Worm (Caenorhabditis elegans): ENCODE data around the gene natc-2.

Gene natc-2

DNA sequence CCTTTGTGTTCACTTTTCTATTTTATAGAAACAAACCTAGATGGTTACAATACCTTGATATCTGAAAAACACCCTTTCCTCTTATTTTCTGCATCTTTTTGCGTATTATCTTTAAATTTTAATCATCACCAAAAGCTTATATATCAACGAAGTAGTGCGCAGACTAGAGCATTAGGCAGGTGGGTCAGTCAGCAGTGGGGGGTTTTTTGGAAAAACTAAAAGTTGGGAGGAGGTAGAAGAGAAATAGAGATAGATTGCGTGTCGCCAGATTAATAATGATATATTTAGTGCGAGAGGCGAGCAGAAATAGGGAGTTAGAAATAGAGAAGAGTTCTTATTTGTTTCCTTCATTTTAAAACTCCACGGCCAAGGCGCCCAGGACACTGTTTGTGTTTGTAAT lies 27.4 kb downstream of the natc-2 start:
- TF ChIP-seq lin-40 (tag; optimal IDR thresholded peaks at IDR 0.05) (no peak), repo-1 (tag; optimal IDR thresholded peaks at IDR 0.05) (no peak), ekl-4 (GFP tag; IDR thresholded peaks at IDR 0.05) (no peak), bed-2 (GFP tag; IDR thresholded peaks at IDR 0.05) (no peak), hlh-12 (tag; optimal IDR thresholded peaks at IDR 0.05) (no peak), F10E7.11 (tag; optimal IDR thresholded peaks at IDR 0.05) (no peak), nhr-90 (tag; optimal IDR thresholded peaks at IDR 0.05) (no peak), F23B12.7 (tag; optimal IDR thresholded peaks at IDR 0.05; ENCODE audit: insufficient read depth) (no peak), dox-1 (GFP tag; IDR thresholded peaks at IDR 0.05) (no peak), B0035.1 (tag; optimal IDR thresholded peaks at IDR 0.05) (no peak), attf-3 (GFP tag; conservative IDR thresholded peaks at IDR 0.05) (no peak), mel-28 (tag; optimal IDR thresholded peaks at IDR 0.05; ENCODE audit: borderline replicate concordance) (no peak), efl-1 (GFP tag; optimal IDR thresholded peaks at IDR 0.05) (no peak), sea-2 (GFP tag; IDR thresholded peaks at IDR 0.05) (no peak), B0261.1 (tag; optimal IDR thresholded peaks at IDR 0.05) (no peak), nhr-80 (tag; optimal IDR thresholded peaks at IDR 0.05) (no peak), egl-18 (GFP tag; IDR thresholded peaks at IDR 0.05) (no peak), attf-5 (GFP tag; optimal IDR thresholded peaks at IDR 0.05) (no peak)

DNA sequence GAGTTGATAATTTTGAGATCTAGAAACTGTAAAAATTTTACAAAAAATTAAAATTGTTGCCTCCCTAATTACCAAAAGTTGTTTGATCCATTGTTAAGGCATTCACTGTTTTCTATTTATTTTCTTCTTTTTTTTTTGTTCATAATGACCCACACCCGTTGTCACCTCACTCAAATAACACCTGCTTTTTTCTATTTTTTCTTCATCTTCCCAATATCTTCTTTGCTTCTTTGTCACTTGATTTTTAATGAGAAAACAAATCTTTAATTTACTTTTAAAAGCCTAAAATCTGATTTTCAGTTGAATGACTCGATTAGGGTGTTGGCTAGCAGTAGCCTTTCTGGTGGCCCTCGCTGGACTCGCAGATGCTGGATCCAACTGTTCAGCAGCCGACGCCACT lies 29.5 kb downstream of the natc-2 start, which contains the start of gene ncx-2:
Gene ncx-2, plus strand, starts transcription at position 301 of the 400 bp plus-strand sequence.
- no peak for TF ChIP-seq F55B11.4 (tag; optimal IDR thresholded peaks at IDR 0.05; ENCODE audit: borderline replicate concordance, insufficient read depth)
- no peak for TF ChIP-seq hmg-20 (GFP tag; IDR thresholded peaks at IDR 0.05)
- TF ChIP-seq ztf-26 (tag; optimal IDR thresholded peaks at IDR 0.05) = no peak
- no peak for TF ChIP-seq lin-54 (GFP tag; optimal IDR thresholded peaks at IDR 0.05)
- no peak for TF ChIP-seq K11D2.4 (GFP tag; IDR thresholded peaks at IDR 0.05)
- TF ChIP-seq snpc-1.1 (tag; optimal IDR thresholded peaks at IDR 0.05; ENCODE audit: insufficient read depth) = no peak
- no peak for TF ChIP-seq rcor-1 (GFP tag; IDR thresholded peaks at IDR 0.05)
- TF ChIP-seq B0336.3 (GFP tag; IDR thresholded peaks at IDR 0.05) = no peak
- no peak for TF ChIP-seq lsy-27 (tag; optimal IDR thresholded peaks at IDR 0.05; ENCODE audit: borderline replicate concordance, insufficient read depth)
- no peak for TF ChIP-seq ceh-40 (GFP tag; IDR thresholded peaks at IDR 0.05)
- no peak for TF ChIP-seq mxl-1 (tag; optimal IDR thresholded peaks at IDR 0.05)

DNA sequence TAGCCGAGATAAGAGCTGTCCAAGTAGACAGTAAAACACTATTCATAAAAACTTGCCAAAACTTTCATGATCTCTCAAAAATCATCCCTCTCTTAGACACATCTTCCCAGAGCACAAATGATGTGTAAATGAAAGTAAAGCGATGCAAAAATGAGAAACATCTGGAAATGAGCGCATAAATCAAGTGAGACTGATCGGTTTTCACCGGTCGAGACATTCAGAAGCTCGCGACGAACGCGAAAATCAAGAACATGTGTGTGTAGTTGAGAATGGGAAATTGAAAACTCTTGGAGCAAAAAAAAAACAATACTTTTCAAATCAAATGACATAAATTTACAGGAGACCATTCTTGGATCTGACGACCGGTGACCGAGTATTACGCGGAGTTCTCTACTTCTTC lies 30.5 kb downstream of the natc-2 start:
- TF ChIP-seq ztf-26 (tag; optimal IDR thresholded peaks at IDR 0.05) (no peak), him-1 (tag; optimal IDR thresholded peaks at IDR 0.05) (no peak)

DNA sequence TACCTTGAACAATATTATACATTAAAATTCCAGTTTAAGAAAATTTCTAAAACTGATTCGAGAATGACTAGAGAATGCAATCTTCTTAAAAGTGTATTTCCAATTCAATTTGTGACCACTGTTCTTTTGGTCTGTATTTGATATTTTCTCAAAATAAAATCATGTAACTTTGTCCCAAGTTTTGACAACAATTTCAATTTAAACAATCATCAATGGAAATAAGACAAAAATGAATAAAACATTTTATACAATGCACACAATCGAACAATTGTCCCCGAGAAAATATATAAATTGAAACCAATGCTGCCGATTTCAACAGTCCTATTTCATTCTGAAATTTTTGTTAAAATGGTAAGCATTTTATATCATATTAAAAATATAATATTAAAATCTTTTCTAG lies 37.8 kb downstream of the natc-2 start, which contains the start of gene C10G8.4:
Gene C10G8.4, plus strand, starts transcription at position 301 of the 400 bp plus-strand sequence.
- TF ChIP-seq ztf-18 (tag; optimal IDR thresholded peaks at IDR 0.05) (no peak), fkh-3 (tag; optimal IDR thresholded peaks at IDR 0.05) (no peak), nfyb-1 (GFP tag; IDR thresholded peaks at IDR 0.05) (no peak), Y56A3A.18 (GFP tag; IDR thresholded peaks at IDR 0.05) (no peak), ceh-27 (GFP tag; optimal IDR thresholded peaks at IDR 0.05) (no peak), nhr-179 (tag; optimal IDR thresholded peaks at IDR 0.05) (no peak), madf-8 (GFP tag; conservative IDR thresholded peaks at IDR 0.05) (no peak), zfh-2 (GFP tag; conservative IDR thresholded peaks at IDR 0.05) (no peak), snpc-1.1 (tag; optimal IDR thresholded peaks at IDR 0.05; ENCODE audit: insufficient read depth) (no peak), Y53G8AR.9 (GFP tag; conservative IDR thresholded peaks at IDR 0.05) (no peak), ztf-28 (GFP tag; IDR thresholded peaks at IDR 0.05) (no peak), hrde-1 (tag; optimal IDR thresholded peaks at IDR 0.05; ENCODE audit: borderline replicate concordance) (no peak)

Measured in whole organism, young adult.